Worm (Caenorhabditis elegans) whole organism, L3 larva: ENCODE measurements around the gene F44E7.9.
A peak's percentile ranks its signal among the peaks of the same experiment; 100 is the strongest.

Experiments
- R02D3.7 ChIP-seq: fragments of 150-350 bp; optimal IDR thresholded peaks from 2 replicates; lab custom pipeline; 2014; ENCODE audit warnings: missing biosample characterization, missing genetic modification characterization
- ZK546.5 ChIP-seq: sonication (generic microtip); optimal IDR thresholded peaks from 2 replicates; lab custom pipeline; 2017; ENCODE audit warnings: missing biosample characterization, missing genetic modification characterization
- aly-2 ChIP-seq: fragments of 150-350 bp; optimal IDR thresholded peaks from 2 replicates; lab custom pipeline; 2014; ENCODE audit warnings: missing biosample characterization, missing genetic modification characterization
- ama-1 ChIP-seq: fragments of 150-350 bp; optimal IDR thresholded peaks from 2 replicates; lab custom pipeline; 2018
- ceh-16 ChIP-seq: sonication (generic microtip); optimal IDR thresholded peaks from 2 replicates; lab custom pipeline; 2017; ENCODE audit warnings: missing biosample characterization, missing genetic modification characterization
- ceh-28 ChIP-seq: fragments of 150-350 bp; optimal IDR thresholded peaks from 2 replicates; lab custom pipeline; 2014; ENCODE audit warnings: missing biosample characterization, missing genetic modification reagents, missing genetic modification characterization
- ceh-82 ChIP-seq: fragments of 150-350 bp; optimal IDR thresholded peaks from 2 replicates; lab custom pipeline; 2014; ENCODE audit warnings: missing biosample characterization, missing genetic modification characterization
- ceh-9 ChIP-seq: sonication (generic microtip); optimal IDR thresholded peaks from 2 replicates; lab custom pipeline; 2018; ENCODE audit warnings: missing biosample characterization, missing genetic modification characterization
- daf-12 ChIP-seq: fragments of 150-350 bp; optimal IDR thresholded peaks from 2 replicates; lab custom pipeline; 2014; ENCODE audit warnings: missing biosample characterization, missing genetic modification reagents, missing genetic modification characterization
- egl-27 ChIP-seq: sonication (generic microtip); optimal IDR thresholded peaks from 4 replicates; lab custom pipeline; 2017; ENCODE audit warnings: missing biosample characterization, missing genetic modification reagents, missing genetic modification characterization
- egl-5 ChIP-seq: fragments of 150-350 bp; optimal IDR thresholded peaks from 2 replicates; lab custom pipeline; 2017; ENCODE audit warnings: missing biosample characterization, missing genetic modification reagents, missing genetic modification characterization, inconsistent platforms
- elt-1 ChIP-seq: fragments of 150-350 bp; optimal IDR thresholded peaks from 2 replicates; lab custom pipeline; 2014; ENCODE audit warnings: missing biosample characterization, missing genetic modification characterization
- elt-2 ChIP-seq: sonication (generic microtip); optimal IDR thresholded peaks from 2 replicates; lab custom pipeline; 2016; ENCODE audit warnings: missing genetic modification reagents, mild to moderate bottlenecking, missing genetic modification characterization, missing compliant biosample characterization
- elt-3 ChIP-seq, 3 experiments: fragments of 150-350 bp in 1 of 3; sonication (generic microtip) in 2 of 3; optimal IDR thresholded peaks; 2 replicates in 2 of 3; 4 replicates in 1 of 3; lab custom pipeline; 2014 to 2017; ENCODE audit warnings: missing biosample characterization in 3 of 3, missing genetic modification characterization in 3 of 3
- eor-1 ChIP-seq, 2 experiments: fragments of 150-350 bp; optimal IDR thresholded peaks; 2 replicates each; lab custom pipeline; 2014 to 2018; ENCODE audit warnings: missing biosample characterization in 2 of 2, missing genetic modification characterization in 2 of 2
- fkh-10 ChIP-seq: sonication (generic microtip); optimal IDR thresholded peaks from 2 replicates; lab custom pipeline; 2017; ENCODE audit warnings: missing biosample characterization, missing genetic modification reagents, missing genetic modification characterization
- fkh-2 ChIP-seq: fragments of 150-350 bp; optimal IDR thresholded peaks from 2 replicates; lab custom pipeline; 2014; ENCODE audit warnings: missing biosample characterization, missing genetic modification reagents, missing genetic modification characterization
- hmg-11 ChIP-seq: sonication (generic microtip); optimal IDR thresholded peaks from 2 replicates; lab custom pipeline; 2016; ENCODE audit warnings: missing genetic modification characterization, missing compliant biosample characterization
- jun-1 ChIP-seq: fragments of 150-350 bp; optimal IDR thresholded peaks from 2 replicates; lab custom pipeline; 2014; ENCODE audit warnings: missing biosample characterization, missing genetic modification reagents, missing genetic modification characterization
- lin-39 ChIP-seq: fragments of 150-350 bp; optimal IDR thresholded peaks from 2 replicates; lab custom pipeline; 2018; ENCODE audit warnings: missing biosample characterization, missing genetic modification reagents, missing genetic modification characterization
- lsy-12 ChIP-seq: sonication (generic microtip); optimal IDR thresholded peaks from 2 replicates; lab custom pipeline; 2016; ENCODE audit warnings: mild to moderate bottlenecking, missing genetic modification characterization, missing compliant biosample characterization
- mdl-1 ChIP-seq: fragments of 150-350 bp; optimal IDR thresholded peaks from 2 replicates; lab custom pipeline; 2014; ENCODE audit warnings: missing biosample characterization, missing genetic modification characterization
- mml-1 ChIP-seq: fragments of 150-350 bp; sonication (generic microtip); optimal IDR thresholded peaks from 3 replicates; lab custom pipeline; 2014; ENCODE audit warnings: missing biosample characterization, missing genetic modification characterization
- nfya-1 ChIP-seq: sonication (generic microtip); optimal IDR thresholded peaks from 2 replicates; lab custom pipeline; 2017; ENCODE audit warnings: missing genetic modification characterization, mild to moderate bottlenecking, missing compliant biosample characterization, antibody characterized with exemption, moderate library complexity; ENCODE audit not compliant: insufficient read depth
- nhr-11 ChIP-seq: fragments of 150-350 bp; optimal IDR thresholded peaks from 2 replicates; lab custom pipeline; 2014; ENCODE audit warnings: missing biosample characterization, missing genetic modification characterization
- nhr-12 ChIP-seq: fragments of 150-350 bp; optimal IDR thresholded peaks from 2 replicates; lab custom pipeline; 2014; ENCODE audit warnings: missing biosample characterization, missing genetic modification characterization
- nhr-23 ChIP-seq: fragments of 150-350 bp; optimal IDR thresholded peaks from 2 replicates; lab custom pipeline; 2014; ENCODE audit warnings: missing biosample characterization, missing genetic modification reagents, missing genetic modification characterization
- nhr-237 ChIP-seq: fragments of 150-350 bp; optimal IDR thresholded peaks from 2 replicates; lab custom pipeline; 2014; ENCODE audit warnings: missing biosample characterization, missing genetic modification characterization
- nhr-25 ChIP-seq: sonication (generic microtip); optimal IDR thresholded peaks from 2 replicates; lab custom pipeline; 2017; ENCODE audit warnings: missing biosample characterization, missing genetic modification characterization
- nhr-43 ChIP-seq: sonication (generic microtip); optimal IDR thresholded peaks from 2 replicates; lab custom pipeline; 2016; ENCODE audit warnings: mild to moderate bottlenecking, missing genetic modification characterization, missing compliant biosample characterization; ENCODE audit not compliant: poor library complexity, severe bottlenecking
- nhr-67 ChIP-seq: fragments of 150-350 bp; optimal IDR thresholded peaks from 2 replicates; lab custom pipeline; 2014; ENCODE audit warnings: missing biosample characterization, missing genetic modification characterization
- nhr-76 ChIP-seq: fragments of 150-350 bp; sonication (generic microtip); optimal IDR thresholded peaks from 5 replicates; lab custom pipeline; 2014; ENCODE audit warnings: missing biosample characterization, missing genetic modification characterization
- nhr-77 ChIP-seq: fragments of 150-350 bp; optimal IDR thresholded peaks from 2 replicates; lab custom pipeline; 2014; ENCODE audit warnings: missing biosample characterization, missing genetic modification characterization
- pha-4 ChIP-seq: fragments of 150-350 bp; optimal IDR thresholded peaks from 2 replicates; lab custom pipeline; 2014; ENCODE audit warnings: missing biosample characterization, missing genetic modification reagents, missing genetic modification characterization
- pqm-1 ChIP-seq: fragments of 150-350 bp; optimal IDR thresholded peaks from 2 replicates; lab custom pipeline; 2017; ENCODE audit warnings: missing biosample characterization, missing genetic modification characterization, inconsistent platforms
- sea-2 ChIP-seq: fragments of 150-350 bp; sonication (generic microtip); optimal IDR thresholded peaks from 4 replicates; lab custom pipeline; 2014; ENCODE audit warnings: missing biosample characterization, missing genetic modification reagents, missing genetic modification characterization
- skn-1 ChIP-seq: fragments of 150-350 bp; optimal IDR thresholded peaks from 2 replicates; lab custom pipeline; 2014; ENCODE audit warnings: missing biosample characterization, missing genetic modification characterization
- snpc-4 ChIP-seq: fragments of 150-350 bp; optimal IDR thresholded peaks from 2 replicates; lab custom pipeline; 2014; ENCODE audit warnings: missing biosample characterization, missing genetic modification characterization
- tbx-2 ChIP-seq: sonication (generic microtip); optimal IDR thresholded peaks from 2 replicates; lab custom pipeline; 2016; ENCODE audit warnings: mild to moderate bottlenecking, missing genetic modification characterization, missing compliant biosample characterization
- unc-39 ChIP-seq: sonication (generic microtip); optimal IDR thresholded peaks from 4 replicates; lab custom pipeline; 2017; ENCODE audit warnings: missing biosample characterization, missing genetic modification characterization
- unc-62 ChIP-seq: fragments of 150-350 bp; sonication (generic microtip); optimal IDR thresholded peaks from 4 replicates; lab custom pipeline; 2014; ENCODE audit warnings: missing biosample characterization, missing genetic modification reagents, missing genetic modification characterization
- zag-1 ChIP-seq: fragments of 150-350 bp; optimal IDR thresholded peaks from 2 replicates; lab custom pipeline; 2014; ENCODE audit warnings: missing biosample characterization, missing genetic modification characterization
- ztf-11 ChIP-seq: fragments of 150-350 bp; optimal IDR thresholded peaks from 2 replicates; lab custom pipeline; 2014; ENCODE audit warnings: missing biosample characterization, missing genetic modification characterization
- ztf-4 ChIP-seq: fragments of 150-350 bp; optimal IDR thresholded peaks from 2 replicates; lab custom pipeline; 2014; ENCODE audit warnings: missing biosample characterization, missing genetic modification characterization

The F44E7.9 gene

ce11 chrV:5763787-5764186, 27.2 kb upstream of the F44E7.9 start, which contains the start of gene pgph-3:
Gene pgph-3 (minus strand): TSS chrV:5763846.
- TF ChIP-seq nhr-25 (tag; lab: Kevin White, UChicago) (peak; percentile 92), daf-12 (tag; lab: Kevin White, UChicago) (no peak), fkh-2 (tag; lab: Kevin White, UChicago) (no peak), mdl-1 (peak; percentile 81), ceh-82 (no peak), tbx-2 (tag; lab: Kevin White, UChicago) (peak; percentile 31), nfya-1 (peak; percentile 68), ama-1 (no peak), elt-2 (tag; lab: Kevin White, UChicago) (peak; percentile 89), hmg-11 (tag; lab: Kevin White, UChicago) (no peak), nhr-11 (tag; lab: Kevin White, UChicago) (no peak), nhr-43 (peak; percentile 70), sea-2 (GFP tag; lab: Kevin White, UChicago) (no peak), jun-1 (peak; percentile 73), mml-1 (tag; lab: Kevin White, UChicago) (no peak), fkh-10 (GFP tag; lab: Kevin White, UChicago) (no peak), nhr-76 (tag; lab: Kevin White, UChicago) (peak; percentile 54), lsy-12 (tag; lab: Kevin White, UChicago) (peak; percentile 29), lin-39 (tag; lab: Kevin White, UChicago) (no peak), unc-62 (GFP tag; lab: Kevin White, UChicago) (no peak), pha-4 (tag; lab: Kevin White, UChicago) (peak; percentile 68), unc-39 (tag; lab: Kevin White, UChicago) (no peak), pqm-1 (tag; lab: Kevin White, UChicago) (peak; percentile 93), ztf-4 (no peak), elt-3 (tag; optimal IDR thresholded peaks at IDR 0.05; lab: Kevin White, UChicago) (peak in 1 of 3 experiments; percentile 72), ceh-9 (tag; lab: Kevin White, UChicago) (no peak), ceh-16 (no peak), aly-2 (no peak), nhr-23 (peak; percentile 93), elt-1 (tag; lab: Kevin White, UChicago) (peak; percentile 46), egl-5 (tag; lab: Kevin White, UChicago) (peak; percentile 40), egl-27 (tag; lab: Kevin White, UChicago) (peak; percentile 62), ceh-28 (tag; lab: Kevin White, UChicago) (peak; percentile 46)
- TF ChIP-seq, all 47 proteins: peak for 17

ce11 chrV:5765081-5765480, 25.9 kb upstream of the F44E7.9 start, which contains the start of gene pgph-2:
Gene pgph-2 (plus strand): TSS chrV:5765127.
- TF ChIP-seq pqm-1 (tag; lab: Kevin White, UChicago): peak; percentile 76
- TF ChIP-seq pha-4 (tag; lab: Kevin White, UChicago): peak; percentile 18
- TF ChIP-seq snpc-4 (tag; lab: Kevin White, UChicago): no peak
- peak; percentile 74 for TF ChIP-seq elt-2 (tag; lab: Kevin White, UChicago)

- TF ChIP-seq egl-27 (tag; lab: Kevin White, UChicago): peak; percentile 45
- no peak for TF ChIP-seq ama-1
- peak; percentile 72 for TF ChIP-seq pqm-1 (tag; lab: Kevin White, UChicago)
- peak; percentile 63 for TF ChIP-seq mml-1 (tag; lab: Kevin White, UChicago)
- TF ChIP-seq pha-4 (tag; lab: Kevin White, UChicago): no peak
- peak; percentile 24 for TF ChIP-seq egl-5 (tag; lab: Kevin White, UChicago)
- TF ChIP-seq ZK546.5 (tag; lab: Kevin White, UChicago): no peak
- no peak for TF ChIP-seq R02D3.7
- no peak for TF ChIP-seq ceh-82
- no peak for TF ChIP-seq snpc-4 (tag; lab: Kevin White, UChicago)
- no peak for TF ChIP-seq nhr-76 (tag; lab: Kevin White, UChicago)
- no peak for TF ChIP-seq fkh-2 (tag; lab: Kevin White, UChicago)
- no peak for TF ChIP-seq zag-1 (tag; lab: Kevin White, UChicago)
- TF ChIP-seq unc-62 (GFP tag; lab: Kevin White, UChicago): peak; percentile 45
- TF ChIP-seq aly-2: no peak
- peak; percentile 87 for TF ChIP-seq elt-2 (tag; lab: Kevin White, UChicago)
- no peak for TF ChIP-seq nhr-12 (tag; lab: Kevin White, UChicago)
- no peak for TF ChIP-seq daf-12 (tag; lab: Kevin White, UChicago)
- peak; percentile 54 for TF ChIP-seq ceh-28 (tag; lab: Kevin White, UChicago)
- TF ChIP-seq nhr-77 (tag; lab: Kevin White, UChicago): no peak
- TF ChIP-seq nfya-1: peak; percentile 42
- peak; percentile 7 for TF ChIP-seq mdl-1
- no peak for TF ChIP-seq skn-1 (tag; lab: Kevin White, UChicago)
- TF ChIP-seq eor-1 (tag; optimal IDR thresholded peaks at IDR 0.05; lab: Kevin White, UChicago): no peak
- no peak for TF ChIP-seq nhr-67 (tag; lab: Kevin White, UChicago)
- peak; percentile 42 for TF ChIP-seq lin-39 (tag; lab: Kevin White, UChicago)
- peak; percentile 88 for TF ChIP-seq nhr-43
- no peak for TF ChIP-seq ztf-11 (tag; lab: Kevin White, UChicago)
- TF ChIP-seq ceh-9 (tag; lab: Kevin White, UChicago): no peak
- TF ChIP-seq ztf-4: no peak
- TF ChIP-seq nhr-237 (tag; lab: Kevin White, UChicago): no peak
- peak; percentile 20 for TF ChIP-seq elt-1 (tag; lab: Kevin White, UChicago)
- peak; percentile 32 for TF ChIP-seq tbx-2 (tag; lab: Kevin White, UChicago)
- TF ChIP-seq hmg-11 (tag; lab: Kevin White, UChicago): no peak
- TF ChIP-seq lsy-12 (tag; lab: Kevin White, UChicago): no peak
- TF ChIP-seq sea-2 (GFP tag; lab: Kevin White, UChicago): no peak
- TF ChIP-seq unc-39 (tag; lab: Kevin White, UChicago): no peak
- peak; percentile 62 for TF ChIP-seq nhr-25 (tag; lab: Kevin White, UChicago)
- TF ChIP-seq jun-1: peak; percentile 56
- TF ChIP-seq nhr-11 (tag; lab: Kevin White, UChicago): no peak
Measured at ce11 chrV:5768292-5768695, 22.7 kb upstream of the F44E7.9 start.
